Worm (Caenorhabditis elegans) whole organism, L1 larva: ENCODE measurements around the gene ham-1.

Experiments used
- C04F5.9 ChIP-seq: sonication (generic microtip); optimal IDR thresholded peaks from 2 replicates; lab custom pipeline; 2016; ENCODE audit warnings: missing genetic modification characterization, missing compliant biosample characterization
- C16A3.4 ChIP-seq: fragments of 150-350 bp; optimal IDR thresholded peaks from 2 replicates; lab custom pipeline; 2014; ENCODE audit warnings: missing biosample characterization, missing genetic modification characterization
- C34B4.2 ChIP-seq: sonication (generic microtip); optimal IDR thresholded peaks from 2 replicates; lab custom pipeline; 2017; ENCODE audit warnings: mild to moderate bottlenecking, missing genetic modification characterization, missing compliant biosample characterization
- F16B12.6 ChIP-seq: fragments of 150-350 bp; optimal IDR thresholded peaks from 2 replicates; lab custom pipeline; 2014; ENCODE audit warnings: missing biosample characterization, missing genetic modification characterization
- alr-1 ChIP-seq: fragments of 200-800 bp; sonication (Bioruptor generic); optimal IDR thresholded peaks from 2 replicates; lab custom pipeline; 2018; ENCODE audit warnings: borderline replicate concordance, mild to moderate bottlenecking, missing genetic modification characterization, missing compliant biosample characterization
- aly-2 ChIP-seq: fragments of 150-350 bp; optimal IDR thresholded peaks from 2 replicates; lab custom pipeline; 2014; ENCODE audit warnings: missing biosample characterization, missing genetic modification characterization
- ama-1 ChIP-seq: fragments of 150-350 bp; optimal IDR thresholded peaks from 2 replicates; lab custom pipeline; 2014
- blmp-1 ChIP-seq: fragments of 150-350 bp; optimal IDR thresholded peaks from 2 replicates; lab custom pipeline; 2014; ENCODE audit warnings: missing biosample characterization, missing genetic modification characterization
- ceh-63 ChIP-seq: fragments of 200-800 bp; sonication (Bioruptor generic); optimal IDR thresholded peaks from 2 replicates; lab custom pipeline; 2018; ENCODE audit warnings: mild to moderate bottlenecking, missing genetic modification characterization, missing compliant biosample characterization
- ceh-8 ChIP-seq: fragments of 200-800 bp; sonication (Bioruptor generic); optimal IDR thresholded peaks from 2 replicates; lab custom pipeline; 2018; ENCODE audit warnings: mild to moderate bottlenecking, missing genetic modification characterization, moderate library complexity, missing compliant biosample characterization
- ceh-88 ChIP-seq: fragments of 200-800 bp; sonication (Bioruptor generic); IDR thresholded peaks from 2 replicates; pipeline ENCODE4 v1.3.6; 2022; ENCODE audit warnings: missing genetic modification characterization, missing compliant biosample characterization
- ces-1 ChIP-seq: fragments of 150-350 bp; optimal IDR thresholded peaks from 2 replicates; lab custom pipeline; 2014; ENCODE audit warnings: missing biosample characterization, missing genetic modification reagents, missing genetic modification characterization
- dpl-1 ChIP-seq, 3 experiments: fragments of 150-350 bp in 2 of 3; sonication (generic microtip) in 1 of 3; optimal IDR thresholded peaks; 2 replicates each; lab custom pipeline; 2014 to 2017; ENCODE audit warnings: missing biosample characterization in 3 of 3, missing genetic modification characterization in 3 of 3, missing genetic modification reagents in 3 of 3
- efl-1 ChIP-seq, 4 experiments: fragments of 150-350 bp; optimal IDR thresholded peaks in 3 of 4; peaks in 1 of 4; 1 replicate in 1 of 4; 2 replicates in 3 of 4; lab custom pipeline; 2014; ENCODE audit warnings: missing biosample characterization in 2 of 4, missing genetic modification characterization in 2 of 4, missing genetic modification reagents in 2 of 4
- efl-3 ChIP-seq: fragments of 200-800 bp; sonication (Bioruptor generic); optimal IDR thresholded peaks from 2 replicates; lab custom pipeline; 2018; ENCODE audit warnings: mild to moderate bottlenecking, missing genetic modification characterization, missing compliant biosample characterization
- egl-13 ChIP-seq: sonication (generic microtip); optimal IDR thresholded peaks from 2 replicates; lab custom pipeline; 2016; ENCODE audit warnings: missing genotype, missing genetic modification reagents, missing genetic modification characterization, missing compliant biosample characterization
- elt-3 ChIP-seq, 6 experiments: fragments of 150-350 bp in 1 of 6; sonication (generic microtip); optimal IDR thresholded peaks; 2 replicates each; lab custom pipeline; 2017 to 2018; ENCODE audit warnings: missing biosample characterization in 6 of 6, missing genetic modification characterization in 6 of 6, inconsistent platforms in 1 of 6
- ets-5 ChIP-seq: fragments of 200-800 bp; sonication (Bioruptor generic); IDR thresholded peaks from 2 replicates; pipeline ENCODE4 v1.3.6; 2022; ENCODE audit warnings: missing genetic modification characterization, missing compliant biosample characterization
- fkh-10 ChIP-seq: sonication (generic microtip); optimal IDR thresholded peaks from 2 replicates; lab custom pipeline; 2017; ENCODE audit warnings: missing biosample characterization, missing genetic modification reagents, missing genetic modification characterization
- fos-1 ChIP-seq: fragments of 150-350 bp; optimal IDR thresholded peaks from 2 replicates; lab custom pipeline; 2014; ENCODE audit warnings: missing biosample characterization, missing genetic modification characterization
- grh-1 ChIP-seq: fragments of 200-800 bp; sonication (Bioruptor generic); IDR thresholded peaks from 2 replicates; pipeline ENCODE4 v1.3.6; 2022; ENCODE audit warnings: missing genetic modification reagents, missing genetic modification characterization, missing compliant biosample characterization
- hlh-17 ChIP-seq: fragments of 200-800 bp; sonication (Bioruptor generic); optimal IDR thresholded peaks from 2 replicates; lab custom pipeline; 2018; ENCODE audit warnings: missing genetic modification characterization, mild to moderate bottlenecking, missing compliant biosample characterization, moderate library complexity, borderline replicate concordance
- hlh-4 ChIP-seq: sonication (generic microtip); optimal IDR thresholded peaks from 2 replicates; lab custom pipeline; 2016; ENCODE audit warnings: mild to moderate bottlenecking, missing genetic modification characterization, missing compliant biosample characterization
- hpl-2 ChIP-seq: fragments of 150-350 bp; optimal IDR thresholded peaks from 2 replicates; lab custom pipeline; 2014; ENCODE audit warnings: missing biosample characterization, missing genetic modification reagents, missing genetic modification characterization
- irx-1 ChIP-seq: sonication (generic microtip); optimal IDR thresholded peaks from 2 replicates; lab custom pipeline; 2016; ENCODE audit warnings: missing genetic modification characterization, missing compliant biosample characterization
- lin-15B ChIP-seq: fragments of 150-350 bp; sonication (generic microtip); optimal IDR thresholded peaks from 3 replicates; lab custom pipeline; 2014; ENCODE audit warnings: missing biosample characterization, missing genetic modification characterization
- lin-35 ChIP-seq, 2 experiments: fragments of 150-350 bp; optimal IDR thresholded peaks; 2 replicates each; lab custom pipeline; 2014; ENCODE audit warnings: missing biosample characterization in 2 of 2, missing genetic modification characterization in 2 of 2, missing genetic modification reagents in 2 of 2
- lir-3 ChIP-seq: sonication (generic microtip); optimal IDR thresholded peaks from 2 replicates; lab custom pipeline; 2016; ENCODE audit warnings: mild to moderate bottlenecking, missing genetic modification characterization, moderate library complexity, missing compliant biosample characterization; ENCODE audit not compliant: poor library complexity
- mep-1 ChIP-seq: fragments of 150-350 bp; optimal IDR thresholded peaks from 2 replicates; lab custom pipeline; 2014; ENCODE audit warnings: missing biosample characterization, missing genetic modification characterization
- nhr-11 ChIP-seq: fragments of 150-350 bp; optimal IDR thresholded peaks from 2 replicates; lab custom pipeline; 2014; ENCODE audit warnings: missing biosample characterization, missing genetic modification characterization
- nhr-19 ChIP-seq: fragments of 200-800 bp; sonication (Bioruptor generic); conservative IDR thresholded peaks from 2 replicates; pipeline ENCODE4 v1.3.6; 2022; ENCODE audit warnings: missing genetic modification characterization, missing compliant biosample characterization
- nhr-20 ChIP-seq: sonication (generic microtip); optimal IDR thresholded peaks from 2 replicates; lab custom pipeline; 2016; ENCODE audit warnings: mild to moderate bottlenecking, missing genetic modification characterization, missing compliant biosample characterization
- nhr-71 ChIP-seq: sonication (generic microtip); optimal IDR thresholded peaks from 2 replicates; lab custom pipeline; 2016; ENCODE audit warnings: mild to moderate bottlenecking, missing genetic modification characterization, moderate library complexity, missing compliant biosample characterization
- nhr-77 ChIP-seq: fragments of 150-350 bp; optimal IDR thresholded peaks from 2 replicates; lab custom pipeline; 2014; ENCODE audit warnings: missing biosample characterization, missing genetic modification characterization
- nhr-84 ChIP-seq: sonication (generic microtip); optimal IDR thresholded peaks from 2 replicates; lab custom pipeline; 2017; ENCODE audit warnings: missing biosample characterization, missing genetic modification characterization
- nhr-85 ChIP-seq: sonication (generic microtip); peaks from one replicate; lab custom pipeline; 2016; ENCODE audit warnings: missing genetic modification characterization, inconsistent platforms, missing compliant biosample characterization
- pqm-1 ChIP-seq: sonication (generic microtip); optimal IDR thresholded peaks from 3 replicates; lab custom pipeline; 2017; ENCODE audit warnings: missing biosample characterization, missing genetic modification characterization
- snu-23 ChIP-seq: sonication (generic microtip); optimal IDR thresholded peaks from 2 replicates; lab custom pipeline; 2016; ENCODE audit warnings: missing genetic modification characterization, missing compliant biosample characterization
- sox-4 ChIP-seq: sonication (generic microtip); optimal IDR thresholded peaks from 2 replicates; lab custom pipeline; 2016; ENCODE audit warnings: missing genetic modification characterization, missing compliant biosample characterization
- sptf-1 ChIP-seq: fragments of 150-350 bp; optimal IDR thresholded peaks from 2 replicates; lab custom pipeline; 2014; ENCODE audit warnings: missing biosample characterization, missing genetic modification characterization
- swsn-7 ChIP-seq: sonication (generic microtip); optimal IDR thresholded peaks from 2 replicates; lab custom pipeline; 2016; ENCODE audit warnings: missing genetic modification characterization, missing compliant biosample characterization
- tbx-2 ChIP-seq: sonication (generic microtip); optimal IDR thresholded peaks from 2 replicates; lab custom pipeline; 2016; ENCODE audit warnings: missing genetic modification characterization, missing compliant biosample characterization
- unc-62 ChIP-seq: fragments of 150-350 bp; optimal IDR thresholded peaks from 2 replicates; lab custom pipeline; 2014; ENCODE audit warnings: missing biosample characterization, missing genetic modification reagents, missing genetic modification characterization
- unc-98 ChIP-seq: fragments of 200-800 bp; sonication (Bioruptor generic); IDR thresholded peaks from 2 replicates; pipeline ENCODE4 v1.3.6; 2022; ENCODE audit warnings: missing genetic modification characterization, missing compliant biosample characterization
- vab-15 ChIP-seq: sonication (generic microtip); optimal IDR thresholded peaks from 2 replicates; lab custom pipeline; 2017; ENCODE audit warnings: missing genotype, mild to moderate bottlenecking, missing genetic modification characterization, missing compliant biosample characterization
- zip-4 ChIP-seq: fragments of 200-800 bp; sonication (Bioruptor generic); optimal IDR thresholded peaks from 2 replicates; lab custom pipeline; 2018; ENCODE audit warnings: mild to moderate bottlenecking, missing genetic modification characterization, moderate library complexity, missing compliant biosample characterization
- ztf-11 ChIP-seq, 2 experiments: sonication (generic microtip); optimal IDR thresholded peaks; 2 replicates each; lab custom pipeline; 2016 to 2017; ENCODE audit warnings: missing genetic modification characterization in 2 of 2, missing biosample characterization in 1 of 2, missing compliant biosample characterization in 1 of 2
- ztf-4 ChIP-seq: fragments of 150-350 bp; optimal IDR thresholded peaks from 2 replicates; lab custom pipeline; 2014; ENCODE audit warnings: missing biosample characterization, missing genetic modification characterization

ham-1 gene

DNA sequence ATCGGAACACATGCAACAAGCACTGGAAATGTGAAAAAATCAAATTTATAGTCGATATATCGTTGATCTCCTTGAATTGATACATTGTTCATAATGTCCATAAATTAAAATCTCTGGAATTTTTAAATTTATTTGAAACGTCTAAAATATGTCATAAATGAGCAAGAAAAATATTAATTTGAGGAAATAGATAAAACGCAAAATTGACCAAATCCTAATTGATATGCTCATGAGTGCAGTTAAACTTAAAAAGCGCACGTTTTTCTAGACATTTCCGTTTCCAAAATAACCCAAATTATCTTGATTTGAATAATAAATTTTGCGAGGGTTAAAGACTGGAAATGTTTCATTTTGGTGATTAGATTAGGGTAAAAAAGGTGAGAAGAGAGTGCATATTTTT, 19.5 kb upstream of the ham-1 start, which contains the start of gene sru-13:
Gene sru-13, minus strand, starts transcription at position 101 of the 400 bp plus-strand sequence.
- TF ChIP-seq ztf-4 (tag; lab: Kevin White, UChicago) (no peak), egl-13 (tag; lab: Kevin White, UChicago) (no peak), efl-3 (GFP tag; lab: Kevin White, UChicago) (no peak), fkh-10 (no peak), sptf-1 (tag; lab: Kevin White, UChicago) (no peak), vab-15 (tag; lab: Kevin White, UChicago) (no peak), nhr-84 (tag; lab: Kevin White, UChicago) (no peak), ceh-63 (GFP tag; lab: Kevin White, UChicago) (no peak), dpl-1 (GFP tag; optimal IDR thresholded peaks at IDR 0.05; lab: Kevin White, UChicago) (no peak), sox-4 (tag; lab: Kevin White, UChicago) (no peak), nhr-71 (tag; lab: Kevin White, UChicago) (no peak), C16A3.4 (tag; lab: Kevin White, UChicago) (no peak), fos-1 (tag; lab: Kevin White, UChicago) (no peak)

DNA sequence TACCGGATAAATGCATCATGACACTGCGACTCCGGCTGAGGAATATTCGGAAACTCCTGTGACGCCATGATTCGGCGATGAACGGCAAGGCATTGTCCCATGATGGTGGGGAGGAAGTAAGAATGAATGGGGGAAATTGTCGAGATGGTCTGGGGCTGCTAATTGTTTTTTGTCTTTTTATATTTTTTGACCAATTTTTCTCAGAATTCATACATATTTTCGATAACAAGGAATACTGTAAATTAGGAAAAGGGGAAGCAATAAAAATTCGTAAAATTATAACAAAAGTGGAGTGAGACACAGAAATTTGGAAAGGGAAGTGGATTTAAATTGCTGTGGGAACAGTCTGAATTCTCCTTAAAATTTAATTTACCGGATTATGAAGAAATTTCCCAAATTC, 16.6 kb upstream of the ham-1 start, which contains the start of gene eak-4:
Gene eak-4, minus strand, starts transcription at position 101 of the 400 bp plus-strand sequence.
- TF ChIP-seq lin-35 (GFP tag; optimal IDR thresholded peaks at IDR 0.05; lab: Kevin White, UChicago) (no peak), ceh-8 (GFP tag; lab: Kevin White, UChicago) (peak; percentile 49), nhr-19 (GFP tag; lab: Robert Waterston, UW) (no peak), nhr-85 (tag; lab: Kevin White, UChicago) (no peak), ztf-11 (tag; optimal IDR thresholded peaks at IDR 0.05; lab: Kevin White, UChicago) (no peak)

DNA sequence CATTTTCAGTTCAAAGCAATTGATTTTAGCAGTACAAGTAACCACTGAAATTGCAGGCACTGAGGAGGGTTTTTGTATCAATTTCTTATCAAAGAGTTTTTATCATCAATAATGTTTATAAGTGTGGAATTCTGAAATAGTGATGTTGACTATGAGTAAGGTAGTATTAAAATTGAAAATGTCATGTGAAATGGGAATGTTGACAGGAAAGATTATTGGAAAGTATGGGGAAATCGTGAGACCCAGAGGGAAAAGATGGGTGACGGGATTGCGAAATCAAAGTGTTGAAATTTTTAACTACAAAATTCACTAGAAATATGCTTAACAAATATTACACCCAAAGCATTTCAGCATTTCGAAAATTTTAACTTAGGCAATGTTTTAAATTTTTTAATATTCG, 14.8 kb upstream of the ham-1 start, which contains the start of gene F53B2.8:
Gene F53B2.8, minus strand, starts transcription at position 180 of the 400 bp plus-strand sequence.
- no peak for TF ChIP-seq ceh-88
- peak in 2 of 3 experiments; percentile 13 to 21 for TF ChIP-seq dpl-1 (GFP tag; optimal IDR thresholded peaks at IDR 0.05; lab: Kevin White, UChicago)
- TF ChIP-seq nhr-85 (tag; lab: Kevin White, UChicago) = no peak
- TF ChIP-seq F16B12.6 = no peak
- peak; percentile 71 for TF ChIP-seq hpl-2 (GFP tag; lab: Kevin White, UChicago)
- TF ChIP-seq snu-23 (GFP tag; lab: Kevin White, UChicago) = peak; percentile 39
- TF ChIP-seq blmp-1 (tag; lab: Kevin White, UChicago) = no peak
- no peak for TF ChIP-seq unc-98 (GFP tag; lab: Robert Waterston, UW)
- TF ChIP-seq ceh-63 (GFP tag; lab: Kevin White, UChicago) = no peak
- TF ChIP-seq nhr-71 (tag; lab: Kevin White, UChicago) = peak; percentile 50
- TF ChIP-seq zip-4 (GFP tag; lab: Kevin White, UChicago) = peak; percentile 86
- TF ChIP-seq C16A3.4 (tag; lab: Kevin White, UChicago) = no peak
- TF ChIP-seq hlh-4 = no peak
- peak in 1 of 2 experiments; percentile 38 for TF ChIP-seq efl-1 (optimal IDR thresholded peaks at IDR 0.05; lab: Kevin White, UChicago)
- TF ChIP-seq efl-1 (GFP tag; optimal IDR thresholded peaks at IDR 0.05 in 1 of 2; lab: Kevin White, UChicago) = peak; percentile 28 to 94
- TF ChIP-seq C34B4.2 (tag; lab: Kevin White, UChicago) = no peak
- no peak for TF ChIP-seq grh-1
- TF ChIP-seq lin-15B = no peak
- no peak for TF ChIP-seq tbx-2 (tag; lab: Kevin White, UChicago)
- no peak for TF ChIP-seq alr-1 (tag; lab: Kevin White, UChicago)
- TF ChIP-seq sox-4 (tag; lab: Kevin White, UChicago) = no peak
- TF ChIP-seq nhr-77 = no peak
- no peak for TF ChIP-seq lir-3
- TF ChIP-seq ets-5 (GFP tag; lab: Robert Waterston, UW) = no peak
- peak in 2 of 6 experiments; percentile 1 to 64 for TF ChIP-seq elt-3 (tag; optimal IDR thresholded peaks at IDR 0.05; lab: Kevin White, UChicago)
- TF ChIP-seq unc-62 = no peak
- TF ChIP-seq vab-15 (tag; lab: Kevin White, UChicago) = no peak
- TF ChIP-seq ama-1 = no peak
- TF ChIP-seq aly-2 (tag; lab: Kevin White, UChicago) = no peak
- TF ChIP-seq nhr-20 (tag; lab: Kevin White, UChicago) = peak; percentile 59
- TF ChIP-seq swsn-7 (tag; lab: Kevin White, UChicago) = no peak
- TF ChIP-seq pqm-1 (tag; lab: Kevin White, UChicago) = peak; percentile 33
- no peak for TF ChIP-seq irx-1 (tag; lab: Kevin White, UChicago)
- TF ChIP-seq lin-35 (GFP tag; optimal IDR thresholded peaks at IDR 0.05; lab: Kevin White, UChicago) = peak in 1 of 2 experiments; percentile 59
- TF ChIP-seq hlh-17 (GFP tag; lab: Kevin White, UChicago) = no peak
- no peak for TF ChIP-seq mep-1
- no peak for TF ChIP-seq ces-1
- TF ChIP-seq C04F5.9 (tag; lab: Kevin White, UChicago) = no peak
- TF ChIP-seq nhr-11 (tag; lab: Kevin White, UChicago) = no peak
